Worm (Caenorhabditis elegans) whole organism, early embryonic: Measurements from ENCODE around the gene K04G11.1.

Experiments
- B0310.2 ChIP-seq: sonication (generic microtip); optimal IDR thresholded peaks from 2 replicates; lab custom pipeline; 2016; ENCODE audit warnings: mild to moderate bottlenecking, missing genetic modification characterization, missing compliant biosample characterization
- F13C5.2 ChIP-seq: sonication (generic microtip); optimal IDR thresholded peaks from 2 replicates; lab custom pipeline; 2017; ENCODE audit warnings: mild to moderate bottlenecking, missing genetic modification characterization, inconsistent platforms, missing compliant biosample characterization
- aly-1 ChIP-seq: sonication (generic microtip); optimal IDR thresholded peaks from 2 replicates; lab custom pipeline; 2016; ENCODE audit warnings: missing genetic modification characterization, missing compliant biosample characterization
- ama-1 ChIP-seq: fragments of 150-350 bp; optimal IDR thresholded peaks from 2 replicates; lab custom pipeline; 2014
- ceh-13 ChIP-seq: fragments of 200-800 bp; sonication (Bioruptor generic); optimal IDR thresholded peaks from 2 replicates; lab custom pipeline; 2018; ENCODE audit warnings: mild to moderate bottlenecking, missing genetic modification characterization, missing compliant biosample characterization
- ceh-36 ChIP-seq: sonication (generic microtip); optimal IDR thresholded peaks from 2 replicates; lab custom pipeline; 2016; ENCODE audit warnings: missing genetic modification characterization, inconsistent platforms, missing compliant biosample characterization
- ets-7 ChIP-seq: sonication (generic microtip); optimal IDR thresholded peaks from 2 replicates; lab custom pipeline; 2016; ENCODE audit warnings: missing genotype, missing genetic modification characterization, missing compliant biosample characterization
- flt-1 ChIP-seq: fragments of 200-800 bp; sonication (Bioruptor generic); IDR thresholded peaks from 2 replicates; pipeline ENCODE4 v1.3.6; 2022; ENCODE audit warnings: missing genetic modification characterization, missing compliant biosample characterization
- hmbx-1 ChIP-seq: sonication (generic microtip); optimal IDR thresholded peaks from 2 replicates; lab custom pipeline; 2016; ENCODE audit warnings: mild to moderate bottlenecking, missing genetic modification characterization, missing compliant biosample characterization
- hmg-4 ChIP-seq: fragments of 200-800 bp; sonication (Bioruptor generic); optimal IDR thresholded peaks from 2 replicates; lab custom pipeline; 2018; ENCODE audit warnings: mild to moderate bottlenecking, missing genetic modification characterization, missing compliant biosample characterization
- hnd-1 ChIP-seq: sonication (generic microtip); optimal IDR thresholded peaks from 2 replicates; lab custom pipeline; 2016; ENCODE audit warnings: missing genetic modification characterization, missing compliant biosample characterization
- pes-1 ChIP-seq: fragments of 200-800 bp; sonication (Bioruptor generic); IDR thresholded peaks from 2 replicates; pipeline ENCODE4 v1.3.6; 2022; ENCODE audit warnings: missing genetic modification reagents, missing genetic modification characterization, missing compliant biosample characterization
- scrt-1 ChIP-seq: fragments of 200-800 bp; sonication (Bioruptor generic); IDR thresholded peaks from 2 replicates; pipeline ENCODE4 v1.3.6; 2022; ENCODE audit warnings: missing genetic modification characterization, missing compliant biosample characterization
- sea-1 ChIP-seq: fragments of 200-800 bp; sonication (Bioruptor generic); conservative IDR thresholded peaks from 2 replicates; pipeline ENCODE4 v1.3.6; 2022; ENCODE audit warnings: missing genetic modification characterization, missing compliant biosample characterization
- tbx-11 ChIP-seq: fragments of 200-800 bp; sonication (Bioruptor generic); IDR thresholded peaks from 2 replicates; pipeline ENCODE4 v1.3.6; 2022; ENCODE audit warnings: missing genetic modification characterization, missing compliant biosample characterization
- tbx-37 ChIP-seq: fragments of 200-800 bp; sonication (Bioruptor generic); conservative IDR thresholded peaks from 2 replicates; pipeline ENCODE4 v1.3.6; 2022; ENCODE audit warnings: missing genetic modification reagents, missing genetic modification characterization, missing compliant biosample characterization
- tra-4 ChIP-seq: sonication (generic microtip); optimal IDR thresholded peaks from 2 replicates; lab custom pipeline; 2017; ENCODE audit warnings: missing genetic modification characterization, missing compliant biosample characterization

The K04G11.1 gene

DNA sequence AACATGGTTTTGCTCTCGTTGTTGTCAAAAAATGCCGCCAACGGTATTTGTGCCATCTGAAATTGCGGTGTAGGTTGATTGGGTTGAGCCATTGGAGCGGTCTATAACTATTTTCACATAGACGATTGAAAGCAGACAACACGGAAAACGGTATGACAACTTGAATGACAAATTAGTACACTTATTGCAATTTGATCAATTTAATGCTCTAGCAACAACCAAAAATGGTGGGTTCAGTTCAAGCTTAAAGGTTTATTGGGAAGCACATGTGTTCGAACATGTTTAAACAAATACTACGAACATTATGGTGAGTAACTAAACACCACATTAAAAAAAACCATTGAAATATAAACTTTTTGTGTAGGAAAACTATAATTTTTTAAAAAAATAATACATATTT lies 5.1 kb downstream of the K04G11.1 start, which contains the start of gene sel-7:
Gene sel-7, minus strand, starts transcription at position 101 of the 400 bp plus-strand sequence.
- no peak for TF ChIP-seq flt-1 (GFP tag; lab: Robert Waterston, UW)
- TF ChIP-seq tbx-37 = no peak
- no peak for TF ChIP-seq sea-1 (GFP tag; lab: Robert Waterston, UW)
- TF ChIP-seq tra-4 (tag; lab: Kevin White, UChicago) = no peak
- TF ChIP-seq tbx-11 (GFP tag; lab: Robert Waterston, UW) = no peak
- TF ChIP-seq hmg-4 = no peak
- TF ChIP-seq ama-1 (lab: Kevin White, UChicago) = no peak
- TF ChIP-seq hnd-1 (tag; lab: Kevin White, UChicago) = no peak
- TF ChIP-seq ceh-13 (GFP tag; lab: Kevin White, UChicago) = no peak

DNA sequence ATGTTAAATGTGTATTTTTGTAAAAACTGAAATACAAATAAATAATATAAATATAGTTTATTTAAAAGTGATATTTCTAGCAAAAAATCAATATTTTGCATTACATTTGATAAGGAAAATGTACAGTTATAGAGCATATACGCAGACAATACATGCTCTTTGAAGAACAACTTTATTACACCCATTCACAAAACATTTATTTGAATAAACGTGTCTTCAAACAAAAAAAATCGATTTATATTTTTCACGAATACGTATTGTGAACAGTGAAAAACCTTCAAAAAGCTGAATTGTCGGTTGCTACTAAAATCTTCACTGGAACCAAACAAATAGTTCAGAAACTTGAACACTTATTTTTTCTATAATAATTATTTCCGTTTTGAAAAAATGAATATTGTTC lies 12.3 kb downstream of the K04G11.1 start, which contains the start of gene K04G11.3:
Gene K04G11.3, minus strand, starts transcription at position 101 of the 400 bp plus-strand sequence.
- TF ChIP-seq ets-7 (tag; lab: Kevin White, UChicago) (no peak), scrt-1 (no peak), hnd-1 (tag; lab: Kevin White, UChicago) (no peak), hmbx-1 (no peak), pes-1 (no peak), ceh-36 (tag; lab: Kevin White, UChicago) (no peak), aly-1 (no peak), B0310.2 (tag; lab: Kevin White, UChicago) (no peak)

DNA sequence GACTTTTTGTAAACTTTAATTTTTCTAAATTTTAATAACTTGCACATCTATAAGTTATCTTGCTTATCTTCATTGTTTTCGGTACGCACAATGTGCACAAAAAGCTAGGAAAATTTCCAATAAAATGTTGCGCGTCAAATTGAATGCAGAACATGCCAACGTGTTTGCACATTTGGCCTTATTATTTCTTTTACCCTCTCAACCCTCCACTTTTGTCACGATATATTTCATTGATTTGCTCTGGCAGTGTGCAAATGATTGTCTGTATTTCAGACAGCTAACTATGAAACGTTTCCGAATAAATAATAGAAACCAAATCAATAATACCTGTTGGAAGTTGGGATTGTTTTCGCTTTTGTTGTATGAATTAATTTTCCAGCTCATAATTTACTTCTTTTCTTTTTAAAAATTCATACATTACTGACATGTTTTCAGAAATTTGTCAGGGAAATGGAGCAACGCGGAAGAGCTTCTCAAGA lies 14.4 kb downstream of the K04G11.1 start, which contains the start of gene wdr-5.2:
Gene wdr-5.2, plus strand, starts transcription at position 429 of the 479 bp plus-strand sequence.
- TF ChIP-seq B0310.2 (tag; lab: Kevin White, UChicago) (no peak), F13C5.2 (tag; lab: Kevin White, UChicago) (no peak), ets-7 (tag; lab: Kevin White, UChicago) (no peak), tbx-37 (no peak), scrt-1 (no peak), flt-1 (GFP tag; lab: Robert Waterston, UW) (no peak), hmbx-1 (no peak), ceh-36 (tag; lab: Kevin White, UChicago) (no peak), hmg-4 (no peak), pes-1 (no peak), sea-1 (GFP tag; lab: Robert Waterston, UW) (no peak), tra-4 (tag; lab: Kevin White, UChicago) (no peak), ama-1 (lab: Kevin White, UChicago) (no peak), hnd-1 (tag; lab: Kevin White, UChicago) (no peak), aly-1 (no peak), tbx-11 (GFP tag; lab: Robert Waterston, UW) (no peak), ceh-13 (GFP tag; lab: Kevin White, UChicago) (no peak)

DNA sequence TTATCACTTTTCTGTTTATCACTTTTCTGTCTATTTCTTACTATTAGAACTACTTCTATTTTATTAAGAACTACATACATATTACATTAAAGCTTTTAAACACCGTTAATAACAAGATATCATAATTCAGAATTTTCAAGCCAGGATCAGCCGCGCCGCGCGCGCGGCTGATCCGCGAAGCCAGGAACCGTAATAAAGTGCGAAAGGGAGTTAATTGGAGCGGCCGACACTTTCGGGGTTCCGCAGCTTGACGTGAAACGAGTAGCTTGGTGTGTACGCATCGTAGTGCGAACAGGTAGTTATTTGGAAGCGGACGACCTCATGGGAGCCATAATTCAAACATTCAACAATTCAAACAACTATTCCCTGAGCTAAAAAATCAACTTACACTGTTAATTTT lies 19.7 kb downstream of the K04G11.1 start:
- no peak for TF ChIP-seq ceh-13 (GFP tag; lab: Kevin White, UChicago)
- TF ChIP-seq sea-1 (GFP tag; lab: Robert Waterston, UW) = no peak
- TF ChIP-seq F13C5.2 (tag; lab: Kevin White, UChicago) = no peak
- TF ChIP-seq tbx-11 (GFP tag; lab: Robert Waterston, UW) = no peak
- no peak for TF ChIP-seq hnd-1 (tag; lab: Kevin White, UChicago)
- no peak for TF ChIP-seq ceh-36 (tag; lab: Kevin White, UChicago)
- TF ChIP-seq ama-1 (lab: Kevin White, UChicago) = no peak
- no peak for TF ChIP-seq aly-1
- no peak for TF ChIP-seq pes-1
- TF ChIP-seq scrt-1 = no peak
- TF ChIP-seq hmg-4 = no peak
- TF ChIP-seq hmbx-1 = no peak
- TF ChIP-seq ets-7 (tag; lab: Kevin White, UChicago) = no peak
- no peak for TF ChIP-seq tbx-37
- TF ChIP-seq tra-4 (tag; lab: Kevin White, UChicago) = no peak
- TF ChIP-seq B0310.2 (tag; lab: Kevin White, UChicago) = no peak
- no peak for TF ChIP-seq flt-1 (GFP tag; lab: Robert Waterston, UW)

DNA sequence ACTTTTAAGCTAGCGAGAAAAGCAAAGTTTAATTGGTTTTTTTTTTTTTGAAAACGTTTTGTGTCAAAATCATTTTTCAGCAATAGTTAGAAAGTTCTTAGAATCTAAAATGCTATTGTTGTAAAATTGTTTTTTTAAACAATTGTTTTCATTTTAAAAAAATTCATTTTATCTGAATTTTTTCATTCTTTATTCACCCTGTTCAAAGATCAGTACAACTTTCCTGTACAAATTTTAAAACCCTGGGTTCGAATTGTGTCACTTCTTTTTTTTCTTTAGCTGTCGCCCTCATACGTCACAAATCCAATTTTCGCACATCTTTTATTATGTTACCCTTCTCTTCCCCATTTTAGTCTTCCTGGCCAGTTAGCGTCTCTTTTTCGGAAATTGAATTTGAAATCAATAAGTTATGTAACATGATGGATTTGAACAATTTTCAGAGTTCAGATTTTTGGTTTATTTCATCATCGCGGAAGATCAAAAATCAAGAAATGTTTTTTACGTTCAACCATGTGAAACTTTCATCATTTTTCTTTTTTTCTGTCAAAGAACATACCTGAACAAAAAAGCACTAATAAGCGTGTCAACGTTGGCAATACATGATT lies 21.5 kb downstream of the K04G11.1 start:
- TF ChIP-seq B0310.2 (tag; lab: Kevin White, UChicago) = no peak
- no peak for TF ChIP-seq sea-1 (GFP tag; lab: Robert Waterston, UW)
- TF ChIP-seq hmbx-1 = no peak
- TF ChIP-seq flt-1 (GFP tag; lab: Robert Waterston, UW) = no peak
- no peak for TF ChIP-seq hmg-4
- TF ChIP-seq aly-1 = no peak
- no peak for TF ChIP-seq ceh-13 (GFP tag; lab: Kevin White, UChicago)
- no peak for TF ChIP-seq tbx-37
- no peak for TF ChIP-seq hnd-1 (tag; lab: Kevin White, UChicago)
- TF ChIP-seq scrt-1 = no peak
- no peak for TF ChIP-seq tra-4 (tag; lab: Kevin White, UChicago)
- no peak for TF ChIP-seq ets-7 (tag; lab: Kevin White, UChicago)
- TF ChIP-seq F13C5.2 (tag; lab: Kevin White, UChicago) = no peak

DNA sequence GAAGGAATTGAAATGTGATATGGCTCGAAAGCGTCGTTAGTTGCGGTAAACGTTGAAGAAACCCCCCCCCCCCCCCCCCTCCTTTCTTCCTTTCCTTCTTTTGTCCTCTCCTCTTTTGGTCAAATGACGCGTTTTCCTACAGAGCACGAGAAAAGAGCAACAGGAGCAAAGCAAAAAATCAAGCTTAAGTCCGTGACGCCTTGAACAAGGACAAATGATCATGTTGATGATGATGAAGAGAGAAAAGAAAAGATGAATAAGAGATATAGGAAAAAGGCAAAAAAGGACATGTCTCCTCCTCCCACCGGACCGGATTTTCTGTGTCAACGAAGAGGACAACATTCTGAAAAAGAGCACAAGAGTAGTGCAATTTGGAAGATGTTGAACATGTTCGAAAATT lies 24.3 kb downstream of the K04G11.1 start:
- TF ChIP-seq hnd-1 (tag; lab: Kevin White, UChicago) = no peak
- TF ChIP-seq hmg-4 = no peak
- TF ChIP-seq aly-1 = no peak
- no peak for TF ChIP-seq ceh-36 (tag; lab: Kevin White, UChicago)
- no peak for TF ChIP-seq hmbx-1
- TF ChIP-seq flt-1 (GFP tag; lab: Robert Waterston, UW) = no peak
- TF ChIP-seq ama-1 (lab: Kevin White, UChicago) = no peak
- TF ChIP-seq sea-1 (GFP tag; lab: Robert Waterston, UW) = no peak
- TF ChIP-seq tra-4 (tag; lab: Kevin White, UChicago) = no peak
- TF ChIP-seq pes-1 = no peak

DNA sequence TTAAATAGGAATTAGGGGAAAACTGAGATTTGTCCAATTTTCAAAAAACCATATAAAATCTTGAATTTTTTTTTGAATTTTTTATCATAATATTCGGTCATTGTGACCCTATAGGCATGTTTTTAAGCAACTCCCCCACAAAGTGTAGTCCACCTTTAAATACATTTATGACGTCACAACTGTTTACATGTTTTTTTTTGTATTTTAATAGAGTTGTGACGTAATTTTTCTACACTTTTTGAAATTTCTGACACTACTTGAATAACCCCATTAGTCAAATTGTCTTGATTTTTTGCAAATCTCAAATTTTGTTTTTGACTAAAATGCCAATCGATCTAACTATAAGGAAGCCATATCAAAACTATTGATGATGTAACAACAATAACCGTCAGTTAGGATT lies 30.8 kb downstream of the K04G11.1 start:
- TF ChIP-seq tbx-37 = no peak
- no peak for TF ChIP-seq hnd-1 (tag; lab: Kevin White, UChicago)
- no peak for TF ChIP-seq ets-7 (tag; lab: Kevin White, UChicago)
- no peak for TF ChIP-seq F13C5.2 (tag; lab: Kevin White, UChicago)
